Fruit fly (Drosophila melanogaster) whole organism, embryonic: ENCODE data around the gene CG17234.
A peak's percentile ranks its signal among the peaks of the same experiment; 100 is the strongest.

Experiments used
- Bdp1 ChIP-seq: fragments of 200-800 bp; sonication (Bioruptor generic); optimal IDR thresholded peaks from 3 replicates; lab custom pipeline; 2016; ENCODE audit warnings: missing biosample characterization, missing genetic modification characterization
- CG11696 ChIP-seq: fragments of 200-800 bp; sonication (Bioruptor generic); IDR thresholded peaks from 2 replicates; pipeline ENCODE4 v1.3.6; 2022; ENCODE audit warnings: missing biosample characterization, missing genetic modification characterization
- CG1233 ChIP-seq: fragments of 200-800 bp; sonication (Bioruptor generic); optimal IDR thresholded peaks from 4 replicates; lab custom pipeline; 2018; ENCODE audit warnings: missing biosample characterization, mild to moderate bottlenecking, missing genetic modification characterization
- CG12391 ChIP-seq: fragments of 200-800 bp; sonication (Bioruptor generic); optimal IDR thresholded peaks from 3 replicates; lab custom pipeline; 2018; ENCODE audit warnings: missing biosample characterization, mild to moderate bottlenecking, missing genetic modification characterization, moderate library complexity
- CG15011 ChIP-seq: fragments of 200-800 bp; sonication (Bioruptor generic); optimal IDR thresholded peaks from 3 replicates; lab custom pipeline; 2018; ENCODE audit warnings: missing biosample characterization, mild to moderate bottlenecking, missing genetic modification characterization
- CG15479 ChIP-seq: fragments of 200-800 bp; sonication (Bioruptor generic); optimal IDR thresholded peaks from 3 replicates; lab custom pipeline; 2019; ENCODE audit warnings: missing biosample characterization, mild to moderate bottlenecking, missing genetic modification characterization, moderate library complexity
- CG15601 ChIP-seq: fragments of 200-800 bp; sonication (Bioruptor generic); optimal IDR thresholded peaks from 3 replicates; lab custom pipeline; 2019; ENCODE audit warnings: missing biosample characterization, mild to moderate bottlenecking, missing genetic modification characterization, moderate library complexity
- CG16863 ChIP-seq: fragments of 200-800 bp; sonication (Bioruptor generic); optimal IDR thresholded peaks from 3 replicates; lab custom pipeline; 2016; ENCODE audit warnings: missing biosample characterization, missing genetic modification characterization
- CG17359 ChIP-seq: fragments of 200-800 bp; sonication (Bioruptor generic); optimal IDR thresholded peaks from 3 replicates; lab custom pipeline; 2018; ENCODE audit warnings: missing biosample characterization, mild to moderate bottlenecking, missing genetic modification characterization, moderate library complexity
- CG18619 ChIP-seq: fragments of 200-800 bp; sonication (Bioruptor generic); optimal IDR thresholded peaks from 3 replicates; lab custom pipeline; 2017; ENCODE audit warnings: missing biosample characterization, mild to moderate bottlenecking, missing genetic modification characterization
- CG34224 ChIP-seq: fragments of 200-800 bp; sonication (Bioruptor generic); IDR thresholded peaks from 3 replicates; pipeline ENCODE4 v1.3.6; 2022; ENCODE audit warnings: missing biosample characterization, missing genetic modification characterization; ENCODE audit not compliant: partially characterized antibody
- CG34422 ChIP-seq: fragments of 200-800 bp; sonication (Bioruptor generic); IDR thresholded peaks from 3 replicates; pipeline ENCODE4 v1.3.6; 2022; ENCODE audit warnings: missing biosample characterization, missing genetic modification characterization
- CG3838 ChIP-seq: fragments of 200-800 bp; sonication (Bioruptor generic); optimal IDR thresholded peaks from 3 replicates; lab custom pipeline; 2016; ENCODE audit warnings: missing biosample characterization, missing genetic modification characterization
- CG4328 ChIP-seq: fragments of 200-800 bp; sonication (Bioruptor generic); optimal IDR thresholded peaks from 3 replicates; lab custom pipeline; 2017; ENCODE audit warnings: missing biosample characterization, missing genetic modification reagents, missing genetic modification characterization
- CG6272 ChIP-seq: fragments of 200-800 bp; sonication (Bioruptor generic); IDR thresholded peaks from 2 replicates; pipeline ENCODE4 v1.3.6; 2022; ENCODE audit warnings: missing biosample characterization, missing genetic modification characterization
- CG6813 ChIP-seq: fragments of 200-800 bp; sonication (Bioruptor generic); optimal IDR thresholded peaks from 2 replicates; lab custom pipeline; 2017; ENCODE audit warnings: missing biosample characterization, missing genetic modification characterization, mild to moderate bottlenecking, moderate library complexity, missing genetic modification reagents
- CG8478 ChIP-seq: fragments of >200 bp; optimal IDR thresholded peaks from 2 replicates; lab custom pipeline; 2018
- CG9727 ChIP-seq: fragments of 200-800 bp; sonication (Bioruptor generic); optimal IDR thresholded peaks from 3 replicates; lab custom pipeline; 2017; ENCODE audit warnings: missing biosample characterization, mild to moderate bottlenecking, missing genetic modification characterization
- Chrac-16 ChIP-seq: fragments of 200-800 bp; sonication (Bioruptor generic); optimal IDR thresholded peaks from 3 replicates; lab custom pipeline; 2016; ENCODE audit warnings: missing biosample characterization, missing genetic modification characterization
- Dip2 ChIP-seq: fragments of 200-800 bp; sonication (Bioruptor generic); IDR thresholded peaks from 2 replicates; pipeline ENCODE4 v1.3.6; 2022; ENCODE audit warnings: missing biosample characterization, missing genetic modification characterization
- Dip3 ChIP-seq: fragments of 200-800 bp; sonication (Bioruptor generic); optimal IDR thresholded peaks from 3 replicates; lab custom pipeline; 2016; ENCODE audit warnings: missing biosample characterization, missing genetic modification characterization
- Ets97D ChIP-seq: fragments of 200-800 bp; sonication (Bioruptor generic); optimal IDR thresholded peaks from 3 replicates; lab custom pipeline; 2016; ENCODE audit warnings: missing biosample characterization, missing genetic modification characterization
- HLH3B ChIP-seq: fragments of 200-800 bp; sonication (Bioruptor generic); IDR thresholded peaks from 2 replicates; pipeline ENCODE4 v1.3.6; 2022; ENCODE audit warnings: missing biosample characterization, missing genetic modification characterization
- Hmx ChIP-seq: fragments of 200-800 bp; sonication (Bioruptor generic); optimal IDR thresholded peaks from 2 replicates; lab custom pipeline; 2016; ENCODE audit warnings: missing biosample characterization, missing genetic modification characterization
- MBD-R2 ChIP-seq: fragments of 200-800 bp; sonication (Bioruptor generic); IDR thresholded peaks from 2 replicates; pipeline ENCODE4 v1.3.6; 2022; ENCODE audit warnings: missing biosample characterization, missing genetic modification characterization
- MESR4 ChIP-seq: fragments of 200-800 bp; sonication (Bioruptor generic); optimal IDR thresholded peaks from 2 replicates; lab custom pipeline; 2018; ENCODE audit warnings: missing biosample characterization, mild to moderate bottlenecking, missing genetic modification characterization, moderate library complexity
- Mad ChIP-seq: fragments of 200-800 bp; sonication (Bioruptor generic); optimal IDR thresholded peaks from 2 replicates; lab custom pipeline; 2016; ENCODE audit warnings: missing biosample characterization, missing genetic modification characterization
- Meics ChIP-seq: fragments of 200-800 bp; sonication (Bioruptor generic); optimal IDR thresholded peaks from 2 replicates; lab custom pipeline; 2017; ENCODE audit warnings: missing biosample characterization, mild to moderate bottlenecking, missing genetic modification characterization
- Nf-YC ChIP-seq: fragments of 200-800 bp; optimal IDR thresholded peaks from 3 replicates; lab custom pipeline; 2019; ENCODE audit warnings: missing biosample characterization, mild to moderate bottlenecking, missing genetic modification characterization, moderate library complexity
- Ptx1 ChIP-seq: fragments of 200-800 bp; sonication (Bioruptor generic); IDR thresholded peaks from 2 replicates; pipeline ENCODE4 v1.3.6; 2022; ENCODE audit warnings: missing biosample characterization, missing genetic modification characterization
- Xbp1 ChIP-seq: fragments of 200-800 bp; sonication (Bioruptor generic); optimal IDR thresholded peaks from 3 replicates; lab custom pipeline; 2016; ENCODE audit warnings: missing biosample characterization, mild to moderate bottlenecking, missing genetic modification characterization
- abd-A ChIP-seq: fragments of 200-800 bp; sonication (Bioruptor generic); optimal IDR thresholded peaks from 3 replicates; lab custom pipeline; 2019; ENCODE audit warnings: missing biosample characterization, mild to moderate bottlenecking, missing genetic modification characterization, moderate library complexity
- al ChIP-seq: fragments of 200-800 bp; sonication (Bioruptor generic); IDR thresholded peaks from 2 replicates; pipeline ENCODE4 v1.3.6; 2022; ENCODE audit warnings: missing biosample characterization, missing genetic modification characterization
- bbx ChIP-seq: fragments of 200-800 bp; sonication (Bioruptor generic); IDR thresholded peaks from 2 replicates; pipeline ENCODE4 v1.3.6; 2022; ENCODE audit warnings: missing biosample characterization, missing genetic modification characterization; ENCODE audit not compliant: partially characterized antibody
- cato ChIP-seq: fragments of 200-800 bp; sonication (Bioruptor generic); optimal IDR thresholded peaks from 2 replicates; lab custom pipeline; 2016; ENCODE audit warnings: missing biosample characterization, missing genetic modification characterization, borderline replicate concordance
- chinmo ChIP-seq: fragments of 200-800 bp; sonication (Bioruptor generic); IDR thresholded peaks from 4 replicates; pipeline ENCODE4 v1.3.6; 2022; ENCODE audit warnings: missing biosample characterization, missing genetic modification characterization; ENCODE audit not compliant: partially characterized antibody
- chm ChIP-seq: fragments of 200-800 bp; sonication (Bioruptor generic); IDR thresholded peaks from 2 replicates; pipeline ENCODE4 v1.3.6; 2022; ENCODE audit warnings: missing biosample characterization, missing genetic modification characterization
- crc ChIP-seq: fragments of 200-800 bp; sonication (Bioruptor generic); optimal IDR thresholded peaks from 2 replicates; lab custom pipeline; 2016; ENCODE audit warnings: missing biosample characterization, missing genetic modification characterization
- cwo ChIP-seq: fragments of 200-800 bp; sonication (Bioruptor generic); optimal IDR thresholded peaks from 3 replicates; lab custom pipeline; 2017; ENCODE audit warnings: missing biosample characterization, missing genetic modification characterization, mild to moderate bottlenecking, moderate library complexity, missing genetic modification reagents
- da ChIP-seq: fragments of 200-800 bp; sonication (Bioruptor generic); optimal IDR thresholded peaks from 2 replicates; lab custom pipeline; 2016; ENCODE audit warnings: missing biosample characterization, missing genetic modification characterization
- danr ChIP-seq: fragments of 200-800 bp; sonication (Bioruptor generic); IDR thresholded peaks from 2 replicates; pipeline ENCODE4 v1.3.6; 2022; ENCODE audit warnings: missing biosample characterization, missing genetic modification characterization
- gcm ChIP-seq: fragments of 200-800 bp; sonication (Bioruptor generic); optimal IDR thresholded peaks from 2 replicates; lab custom pipeline; 2019; ENCODE audit warnings: missing biosample characterization, mild to moderate bottlenecking, missing genetic modification characterization, moderate library complexity
- ham ChIP-seq: fragments of 200-800 bp; sonication (Bioruptor generic); IDR thresholded peaks from 2 replicates; pipeline ENCODE4 v1.3.6; 2022; ENCODE audit warnings: missing biosample characterization, missing genetic modification characterization
- lmd ChIP-seq: fragments of 200-800 bp; sonication (Bioruptor generic); IDR thresholded peaks from 2 replicates; pipeline ENCODE4 v1.3.6; 2022; ENCODE audit warnings: missing biosample characterization, missing genetic modification characterization
- pfk ChIP-seq: fragments of 200-800 bp; sonication (Bioruptor generic); optimal IDR thresholded peaks from 2 replicates; lab custom pipeline; 2018; ENCODE audit warnings: missing biosample characterization, mild to moderate bottlenecking, missing genetic modification characterization, moderate library complexity
- psq ChIP-seq: fragments of 200-800 bp; sonication (Bioruptor generic); optimal IDR thresholded peaks from 2 replicates; lab custom pipeline; 2017; ENCODE audit warnings: missing biosample characterization, missing genetic modification characterization
- sens-2 ChIP-seq: fragments of 200-800 bp; sonication (Bioruptor generic); IDR thresholded peaks from 2 replicates; pipeline ENCODE4 v1.3.6; 2022; ENCODE audit warnings: missing biosample characterization, missing genetic modification characterization
- so ChIP-seq: fragments of 200-800 bp; sonication (Bioruptor generic); IDR thresholded peaks from 3 replicates; pipeline ENCODE4 v1.3.6; 2022; ENCODE audit warnings: missing biosample characterization, missing genetic modification characterization
- stwl ChIP-seq: fragments of 200-800 bp; sonication (Bioruptor generic); optimal IDR thresholded peaks from 3 replicates; lab custom pipeline; 2018; ENCODE audit warnings: missing biosample characterization, mild to moderate bottlenecking, missing genetic modification characterization, moderate library complexity
- tin ChIP-seq: fragments of 200-800 bp; sonication (Bioruptor generic); optimal IDR thresholded peaks from 3 replicates; lab custom pipeline; 2016; ENCODE audit warnings: missing biosample characterization, missing genetic modification characterization
- zen ChIP-seq: fragments of 200-800 bp; sonication (Bioruptor generic); optimal IDR thresholded peaks from 3 replicates; lab custom pipeline; 2018; ENCODE audit warnings: missing biosample characterization, mild to moderate bottlenecking, missing genetic modification characterization, moderate library complexity

CG17234 gene

dm6 chr2L:2221649-2222150, 31.1 kb upstream of the CG17234 start (continued):
- TF ChIP-seq Dip3 (GFP tag; lab: Kevin White, UChicago) (peak; percentile 96), CG1233 (peak; percentile 95), MBD-R2 (GFP tag; lab: Robert Waterston, UW) (peak; percentile 96), CG17359 (tag; lab: Kevin White, UChicago) (peak; percentile 96), CG12391 (tag; lab: Kevin White, UChicago) (peak; percentile 98), Nf-YC (tag; lab: Kevin White, UChicago) (peak; percentile 83), CG15601 (tag; lab: Kevin White, UChicago) (peak; percentile 89), bbx (no peak), tin (GFP tag; lab: Kevin White, UChicago) (peak; percentile 93), CG6272 (peak; percentile 91), CG34224 (GFP tag; lab: Robert Waterston, UW) (no peak), CG4328 (GFP tag; lab: Kevin White, UChicago) (peak; percentile 79), Bdp1 (GFP tag; lab: Kevin White, UChicago) (peak; percentile 93), CG34422 (GFP tag; lab: Robert Waterston, UW) (peak; percentile 99), Ets97D (peak; percentile 85), so (GFP tag; lab: Robert Waterston, UW) (peak; percentile 98), sens-2 (peak; percentile 96), Hmx (peak; percentile 78), chinmo (GFP tag; lab: Robert Waterston, UW) (peak; percentile 91; the same call in 3 of the 4 replicates), gcm (GFP tag; lab: Kevin White, UChicago) (peak; percentile 95), CG16863 (peak; percentile 92), psq (GFP tag; lab: Kevin White, UChicago) (peak; percentile 91), MESR4 (peak; percentile 68), pfk (GFP tag; lab: Kevin White, UChicago) (no peak), crc (GFP tag; lab: Kevin White, UChicago) (peak; percentile 91), Meics (GFP tag; lab: Kevin White, UChicago) (peak; percentile 97), HLH3B (peak; percentile 98), abd-A (tag; lab: Kevin White, UChicago) (peak; percentile 48), Dip2 (GFP tag; lab: Robert Waterston, UW) (peak; percentile 67; the same call in 1 of the 2 replicates), da (GFP tag; lab: Kevin White, UChicago) (peak; percentile 84), ham (GFP tag; lab: Robert Waterston, UW) (peak; percentile 96), cwo (GFP tag; lab: Kevin White, UChicago) (peak; percentile 91), CG11696 (peak; percentile 94), CG8478 (no peak), chm (GFP tag; lab: Robert Waterston, UW) (peak; percentile 98), Mad (GFP tag; lab: Kevin White, UChicago) (peak; percentile 97), stwl (tag; lab: Kevin White, UChicago) (peak; percentile 16), Ptx1 (GFP tag; lab: Robert Waterston, UW) (peak; percentile 99), cato (GFP tag; lab: Kevin White, UChicago) (peak; percentile 92), CG3838 (GFP tag; lab: Kevin White, UChicago) (peak; percentile 83), al (GFP tag; lab: Robert Waterston, UW) (peak; percentile 97), Chrac-16 (peak; percentile 97), CG6813 (GFP tag; lab: Kevin White, UChicago) (peak; percentile 94), CG15011 (peak; percentile 91), danr (GFP tag; lab: Robert Waterston, UW) (peak; percentile 96), CG15479 (GFP tag; lab: Kevin White, UChicago) (peak; percentile 75), CG9727 (peak; percentile 97), Xbp1 (GFP tag; lab: Kevin White, UChicago) (peak; percentile 95), lmd (GFP tag; lab: Robert Waterston, UW) (peak; percentile 98), zen (peak; percentile 94), CG18619 (GFP tag; lab: Kevin White, UChicago) (peak; percentile 95)
